Fruit fly (Drosophila melanogaster) whole organism, embryonic: ENCODE data around the gene CG34265.

Source experiments
- Abd-B ChIP-seq: fragments of 200-800 bp; sonication (Bioruptor generic); optimal IDR thresholded peaks from 2 replicates; lab custom pipeline; 2018; ENCODE audit warnings: missing biosample characterization, mild to moderate bottlenecking, missing genetic modification characterization, moderate library complexity
- Bgb ChIP-seq: fragments of 200-800 bp; sonication (Bioruptor generic); IDR thresholded peaks from 2 replicates; pipeline ENCODE4 v1.3.6; 2022; ENCODE audit warnings: missing biosample characterization, missing genetic modification characterization; ENCODE audit not compliant: partially characterized antibody
- Blimp-1 ChIP-seq: fragments of 200-800 bp; sonication (Bioruptor generic); optimal IDR thresholded peaks from 3 replicates; lab custom pipeline; 2018; ENCODE audit warnings: missing biosample characterization, missing genetic modification characterization, mild to moderate bottlenecking, moderate library complexity, missing genetic modification reagents
- CG11695 ChIP-seq: fragments of 200-800 bp; sonication (Bioruptor generic); IDR thresholded peaks from 3 replicates; pipeline ENCODE4 v1.3.6; 2022; ENCODE audit warnings: missing biosample characterization, missing genetic modification characterization
- CG12744 ChIP-seq: fragments of 200-800 bp; sonication (Bioruptor generic); optimal IDR thresholded peaks from 2 replicates; lab custom pipeline; 2016; ENCODE audit warnings: missing biosample characterization, missing genetic modification characterization
- CG13624 ChIP-seq: fragments of 200-800 bp; sonication (Bioruptor generic); optimal IDR thresholded peaks from 2 replicates; lab custom pipeline; 2016; ENCODE audit warnings: missing biosample characterization, missing genetic modification characterization
- CG15479 ChIP-seq: fragments of 200-800 bp; sonication (Bioruptor generic); optimal IDR thresholded peaks from 3 replicates; lab custom pipeline; 2019; ENCODE audit warnings: missing biosample characterization, mild to moderate bottlenecking, missing genetic modification characterization, moderate library complexity
- CG15514 ChIP-seq: fragments of 200-800 bp; sonication (Bioruptor generic); optimal IDR thresholded peaks from 3 replicates; lab custom pipeline; 2017; ENCODE audit warnings: missing biosample characterization, missing genetic modification characterization, mild to moderate bottlenecking, moderate library complexity, missing genetic modification reagents
- CG18599 ChIP-seq: fragments of 200-800 bp; sonication (Bioruptor generic); optimal IDR thresholded peaks from 3 replicates; lab custom pipeline; 2017; ENCODE audit warnings: missing biosample characterization, missing genetic modification characterization, mild to moderate bottlenecking, moderate library complexity, missing genetic modification reagents
- CG2875 ChIP-seq: fragments of 200-800 bp; sonication (Bioruptor generic); optimal IDR thresholded peaks from 2 replicates; lab custom pipeline; 2017; ENCODE audit warnings: missing biosample characterization, mild to moderate bottlenecking, missing genetic modification characterization, missing genetic modification reagents
- CG4424 ChIP-seq: fragments of 200-800 bp; sonication (Bioruptor generic); optimal IDR thresholded peaks from 3 replicates; lab custom pipeline; 2016; ENCODE audit warnings: missing biosample characterization, missing genetic modification characterization
- CG5180 ChIP-seq: fragments of 200-800 bp; sonication (Bioruptor generic); optimal IDR thresholded peaks from 3 replicates; lab custom pipeline; 2017; ENCODE audit warnings: missing biosample characterization, missing genetic modification characterization, mild to moderate bottlenecking, moderate library complexity, missing genetic modification reagents
- CG7839 ChIP-seq: fragments of 200-800 bp; sonication (Bioruptor generic); optimal IDR thresholded peaks from 3 replicates; lab custom pipeline; 2018; ENCODE audit warnings: missing biosample characterization, mild to moderate bottlenecking, missing genetic modification characterization, moderate library complexity
- CG9932 ChIP-seq: fragments of 200-800 bp; sonication (Bioruptor generic); IDR thresholded peaks from 2 replicates; pipeline ENCODE4 v1.3.6; 2022; ENCODE audit warnings: missing biosample characterization, missing genetic modification characterization
- CTCF ChIP-seq: fragments of 200-800 bp; sonication (Bioruptor generic); optimal IDR thresholded peaks from 2 replicates; lab custom pipeline; 2017; ENCODE audit warnings: missing biosample characterization, mild to moderate bottlenecking, missing genetic modification characterization, moderate library complexity
- Dp ChIP-seq: fragments of 200-800 bp; sonication (Bioruptor generic); optimal IDR thresholded peaks from 2 replicates; lab custom pipeline; 2018; ENCODE audit warnings: missing biosample characterization, mild to moderate bottlenecking, missing genetic modification characterization, moderate library complexity
- E2f1 ChIP-seq: fragments of 200-800 bp; sonication (Bioruptor generic); IDR thresholded peaks from 2 replicates; pipeline ENCODE4 v1.3.6; 2022; ENCODE audit warnings: missing biosample characterization, missing genetic modification characterization
- E2f2 ChIP-seq: fragments of 200-800 bp; sonication (Bioruptor generic); IDR thresholded peaks from 2 replicates; pipeline ENCODE4 v1.3.6; 2022; ENCODE audit warnings: missing biosample characterization, missing genetic modification characterization
- Gug ChIP-seq: fragments of 200-800 bp; sonication (Bioruptor generic); IDR thresholded peaks from 4 replicates; pipeline ENCODE4 v1.3.6; 2022; ENCODE audit warnings: missing biosample characterization, missing genetic modification characterization
- HmgZ ChIP-seq: fragments of 200-800 bp; sonication (Bioruptor generic); optimal IDR thresholded peaks from 2 replicates; lab custom pipeline; 2018; ENCODE audit warnings: missing biosample characterization, mild to moderate bottlenecking, missing genetic modification characterization
- Hr51 ChIP-seq, 2 experiments: fragments of 200-800 bp; sonication (Bioruptor generic); optimal IDR thresholded peaks; 2 replicates in 1 of 2; 3 replicates in 1 of 2; lab custom pipeline; 2016 to 2018; ENCODE audit warnings: missing biosample characterization in 2 of 2, missing genetic modification characterization in 2 of 2, mild to moderate bottlenecking in 1 of 2, moderate library complexity in 1 of 2
- Lhr ChIP-seq: fragments of 200-800 bp; sonication (Bioruptor generic); optimal IDR thresholded peaks from 3 replicates; lab custom pipeline; 2017; ENCODE audit warnings: mild to moderate bottlenecking, missing biosample characterization, missing genetic modification reagents, missing genetic modification characterization
- Max ChIP-seq: fragments of 200-800 bp; sonication (Bioruptor generic); optimal IDR thresholded peaks from 2 replicates; lab custom pipeline; 2016; ENCODE audit warnings: missing biosample characterization, mild to moderate bottlenecking, missing genetic modification characterization
- Neu2 ChIP-seq: fragments of 200-800 bp; sonication (Bioruptor generic); optimal IDR thresholded peaks from 3 replicates; lab custom pipeline; 2016; ENCODE audit warnings: missing biosample characterization, missing genetic modification characterization, borderline replicate concordance
- Ravus ChIP-seq: fragments of 200-800 bp; sonication (Bioruptor generic); IDR thresholded peaks from 2 replicates; pipeline ENCODE4 v1.3.6; 2022; ENCODE audit warnings: missing biosample characterization, missing genetic modification characterization
- Rfx ChIP-seq: fragments of 200-800 bp; sonication (Bioruptor generic); IDR thresholded peaks from 2 replicates; pipeline ENCODE4 v1.3.6; 2022; ENCODE audit warnings: missing biosample characterization, missing genetic modification characterization
- Ssrp ChIP-seq: fragments of 200-800 bp; sonication (Bioruptor generic); optimal IDR thresholded peaks from 2 replicates; lab custom pipeline; 2018; ENCODE audit warnings: missing biosample characterization, mild to moderate bottlenecking, missing genetic modification characterization, moderate library complexity
- aop ChIP-seq: fragments of 200-800 bp; sonication (Bioruptor generic); IDR thresholded peaks from 2 replicates; pipeline ENCODE4 v1.3.6; 2022; ENCODE audit warnings: missing biosample characterization, missing genetic modification characterization
- bsh ChIP-seq, 2 experiments: fragments of 200-800 bp; sonication (Bioruptor generic); optimal IDR thresholded peaks; 2 replicates each; lab custom pipeline; 2017 to 2018; ENCODE audit warnings: mild to moderate bottlenecking in 2 of 2, missing biosample characterization in 2 of 2, missing genetic modification characterization in 2 of 2, moderate library complexity in 1 of 2
- corto ChIP-seq: fragments of 200-800 bp; sonication (Bioruptor generic); optimal IDR thresholded peaks from 2 replicates; lab custom pipeline; 2016; ENCODE audit warnings: missing biosample characterization, mild to moderate bottlenecking, missing genetic modification characterization, moderate library complexity
- dati ChIP-seq: fragments of 200-800 bp; sonication (Bioruptor generic); IDR thresholded peaks from 2 replicates; pipeline ENCODE4 v1.3.6; 2022; ENCODE audit warnings: missing biosample characterization, missing genetic modification characterization
- disco-r ChIP-seq: fragments of 200-800 bp; sonication (Bioruptor generic); optimal IDR thresholded peaks from 2 replicates; lab custom pipeline; 2016; ENCODE audit warnings: missing biosample characterization, missing genetic modification characterization
- dmrt99B ChIP-seq: fragments of 200-800 bp; sonication (Bioruptor generic); optimal IDR thresholded peaks from 2 replicates; lab custom pipeline; 2018; ENCODE audit warnings: missing biosample characterization, mild to moderate bottlenecking, missing genetic modification characterization, moderate library complexity
- exex ChIP-seq: fragments of 200-800 bp; sonication (Bioruptor generic); optimal IDR thresholded peaks from 4 replicates; lab custom pipeline; 2018; ENCODE audit warnings: missing biosample characterization, mild to moderate bottlenecking, missing genetic modification characterization, moderate library complexity
- gsb ChIP-seq: fragments of 200-800 bp; sonication (Bioruptor generic); IDR thresholded peaks from 2 replicates; pipeline ENCODE4 v1.3.6; 2022; ENCODE audit warnings: missing biosample characterization, missing genetic modification characterization
- hth ChIP-seq: fragments of >200 bp; optimal IDR thresholded peaks from 2 replicates; lab custom pipeline; 2017; ENCODE audit warnings: inconsistent platforms
- ind ChIP-seq: fragments of 200-800 bp; sonication (Bioruptor generic); optimal IDR thresholded peaks from 3 replicates; lab custom pipeline; 2016; ENCODE audit warnings: missing biosample characterization, missing genetic modification characterization
- knrl ChIP-seq: fragments of 200-800 bp; sonication (Bioruptor generic); IDR thresholded peaks from 3 replicates; pipeline ENCODE4 v1.3.6; 2022; ENCODE audit warnings: missing biosample characterization, missing genetic modification characterization; ENCODE audit not compliant: partially characterized antibody
- lbe ChIP-seq: fragments of 200-800 bp; sonication (Bioruptor generic); optimal IDR thresholded peaks from 2 replicates; lab custom pipeline; 2016; ENCODE audit warnings: missing biosample characterization, mild to moderate bottlenecking, missing genetic modification characterization
- sens ChIP-seq: fragments of 200-800 bp; sonication (Bioruptor generic); peaks from one replicate; lab custom pipeline; 2016; ENCODE audit warnings: missing biosample characterization, missing genetic modification characterization
- slbo ChIP-seq: fragments of 200-800 bp; sonication (Bioruptor generic); IDR thresholded peaks from 2 replicates; pipeline ENCODE4 v1.3.6; 2022; ENCODE audit warnings: missing biosample characterization, missing genetic modification characterization
- sob ChIP-seq: fragments of 200-800 bp; sonication (Bioruptor generic); IDR thresholded peaks from 2 replicates; pipeline ENCODE4 v1.3.6; 2022; ENCODE audit warnings: missing biosample characterization, missing genetic modification characterization
- ssp ChIP-seq: fragments of 200-800 bp; sonication (Bioruptor generic); IDR thresholded peaks from 2 replicates; pipeline ENCODE4 v1.3.6; 2022; ENCODE audit warnings: missing biosample characterization, missing genetic modification characterization
- tin ChIP-seq: fragments of 200-800 bp; sonication (Bioruptor generic); optimal IDR thresholded peaks from 3 replicates; lab custom pipeline; 2016; ENCODE audit warnings: missing biosample characterization, missing genetic modification characterization
- tll ChIP-seq, 2 experiments: fragments of 200-800 bp in 1 of 2; fragments of >200 bp in 1 of 2; sonication (Bioruptor generic) in 1 of 2; optimal IDR thresholded peaks; 2 replicates each; lab custom pipeline; 2017 to 2019; ENCODE audit warnings: missing biosample characterization in 2 of 2, missing genetic modification characterization in 2 of 2, mild to moderate bottlenecking in 1 of 2, moderate library complexity in 1 of 2
- zf30C ChIP-seq: fragments of 200-800 bp; sonication (Bioruptor generic); optimal IDR thresholded peaks from 3 replicates; lab custom pipeline; 2018; ENCODE audit warnings: missing biosample characterization, mild to moderate bottlenecking, missing genetic modification characterization

CG34265 gene

DNA sequence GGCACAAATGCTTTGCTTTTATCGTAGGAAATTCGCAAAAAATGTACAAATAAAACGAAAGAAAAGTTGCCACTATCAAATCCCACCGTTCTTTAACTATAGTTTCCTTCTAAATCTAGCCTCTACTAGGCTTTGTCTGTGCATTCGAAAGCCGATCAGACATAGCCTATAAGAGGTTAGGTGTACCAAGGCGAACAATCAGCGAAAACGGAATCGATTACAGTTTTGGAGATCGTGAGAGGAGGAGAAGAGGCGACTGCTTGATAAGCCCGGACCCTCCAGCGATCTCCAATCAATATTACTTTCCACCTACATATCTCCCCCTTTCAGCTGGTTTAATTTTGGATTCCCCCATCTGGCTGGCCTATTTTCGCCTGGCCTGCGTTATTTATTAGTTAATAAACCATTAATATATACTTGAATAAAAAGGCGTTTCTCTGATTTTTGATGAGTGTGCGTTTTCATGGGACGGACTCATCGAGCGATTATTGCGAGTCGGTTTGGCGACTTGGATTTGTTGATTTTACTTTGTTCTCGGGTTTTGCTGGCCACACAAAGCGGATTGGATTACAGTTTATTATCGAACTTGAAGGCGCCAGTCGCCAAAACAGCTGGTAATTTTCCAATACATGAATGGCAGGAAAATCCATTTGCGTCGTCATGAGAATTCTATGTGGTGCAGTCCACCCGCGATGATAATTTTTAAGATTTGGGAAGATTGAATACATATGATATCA, 17.2 kb upstream of the CG34265 start:
- peak; percentile 7 for TF ChIP-seq exex (tag; lab: Kevin White, UChicago)
- no peak for TF ChIP-seq Lhr (GFP tag; lab: Kevin White, UChicago)
- TF ChIP-seq CG13624 (GFP tag; lab: Kevin White, UChicago): no peak
- TF ChIP-seq corto (GFP tag; lab: Kevin White, UChicago): peak; percentile 37
- no peak for TF ChIP-seq dati
- no peak for TF ChIP-seq Rfx (GFP tag; lab: Robert Waterston, UW)
- TF ChIP-seq CG15479 (GFP tag; lab: Kevin White, UChicago): no peak
- no peak for TF ChIP-seq E2f1 (GFP tag; lab: Robert Waterston, UW)
- TF ChIP-seq CG2875 (GFP tag; lab: Kevin White, UChicago): no peak
- TF ChIP-seq CG4424 (GFP tag; lab: Kevin White, UChicago): no peak

DNA sequence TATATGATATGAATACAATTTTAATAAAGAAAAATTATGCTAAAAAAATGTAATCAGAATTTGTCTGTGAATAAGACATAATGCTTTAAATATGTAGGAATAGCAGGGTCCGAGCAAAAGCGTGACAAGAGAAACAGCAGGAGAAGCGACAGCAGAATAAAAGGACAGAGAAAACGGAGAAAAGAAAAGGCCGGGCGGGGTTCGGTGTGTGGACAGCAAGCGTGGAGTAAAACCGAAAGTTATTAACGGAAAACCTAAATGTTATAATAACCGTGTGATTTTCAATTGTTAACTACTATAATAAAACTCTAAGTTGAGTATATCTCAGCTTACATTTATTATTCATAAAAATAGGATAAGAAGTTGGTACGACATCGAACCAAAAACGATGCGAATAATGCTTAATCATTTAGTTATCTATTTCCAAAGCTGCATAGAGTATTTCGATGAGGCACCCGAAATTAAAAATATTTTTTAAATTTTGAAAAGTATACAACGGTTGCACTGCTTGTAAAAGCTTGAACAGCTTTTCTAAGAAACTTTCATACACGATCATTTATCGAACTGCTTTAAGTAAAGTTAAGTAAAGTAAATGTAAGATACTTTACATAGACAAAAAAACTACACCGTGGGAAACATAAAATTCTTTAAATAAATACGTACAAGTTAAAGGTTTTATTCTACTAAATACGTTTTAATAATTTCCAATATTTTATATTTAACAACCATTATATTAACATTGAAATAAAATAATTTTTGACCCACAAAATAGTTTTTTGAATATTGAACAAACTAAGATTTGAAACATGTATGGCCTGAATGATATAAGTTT, 16.4 kb upstream of the CG34265 start:
- TF ChIP-seq slbo (GFP tag; lab: Robert Waterston, UW) (peak; percentile 56; the same call in 1 of the 2 replicates), CG9932 (GFP tag; lab: Robert Waterston, UW) (no peak), CG5180 (GFP tag; lab: Kevin White, UChicago) (no peak), CG15514 (GFP tag; lab: Kevin White, UChicago) (peak; percentile 23), dmrt99B (peak; percentile 0), CG12744 (GFP tag; lab: Kevin White, UChicago) (no peak), CTCF (GFP tag; lab: Kevin White, UChicago) (peak; percentile 66), Abd-B (GFP tag; lab: Kevin White, UChicago) (no peak), CG11695 (0 out of 3 replicates have a peak, but pooled peaks have one; percentile 30), Dp (GFP tag; lab: Kevin White, UChicago) (peak; percentile 27), Gug (GFP tag; lab: Robert Waterston, UW) (no peak), tin (no peak), Ssrp (tag; lab: Kevin White, UChicago) (no peak), lbe (GFP tag; lab: Kevin White, UChicago) (peak; percentile 60), hth (lab: Kevin White, UChicago) (no peak), Max (no peak), CG7839 (peak; percentile 17), CG18599 (no peak), tll (GFP tag; optimal IDR thresholded peaks at IDR 0.05; lab: Kevin White, UChicago) (no peak), knrl (GFP tag; lab: Robert Waterston, UW) (peak; percentile 30; the same call in 1 of the 3 replicates), aop (GFP tag; lab: Robert Waterston, UW) (no peak), Hr51 (GFP tag; optimal IDR thresholded peaks at IDR 0.05; lab: Kevin White, UChicago) (peak in 1 of 2 experiments; percentile 8), disco-r (no peak), E2f2 (GFP tag; lab: Robert Waterston, UW) (peak; percentile 41; the same call in 1 of the 2 replicates), ssp (no peak), Bgb (0 out of 2 replicates have a peak, but pooled peaks have one; percentile 47), HmgZ (tag; lab: Kevin White, UChicago) (peak; percentile 50), sens (GFP tag; lab: Kevin White, UChicago) (peak; percentile 45), Ravus (GFP tag; lab: Robert Waterston, UW) (no peak), bsh (GFP tag; optimal IDR thresholded peaks at IDR 0.05; lab: Kevin White, UChicago) (peak in 1 of 2 experiments; percentile 2), sob (no peak), ind (GFP tag; lab: Kevin White, UChicago) (no peak), zf30C (GFP tag; lab: Kevin White, UChicago) (no peak), Blimp-1 (peak; percentile 19), gsb (no peak), Neu2 (no peak)
